Worm (Caenorhabditis elegans) whole organism, L3 larva: ENCODE data around the gene E02C12.9.

Source experiments
- ama-1 ChIP-seq: fragments of 150-350 bp; optimal IDR thresholded peaks from 2 replicates; lab custom pipeline; 2018
- daf-12 ChIP-seq: fragments of 150-350 bp; optimal IDR thresholded peaks from 2 replicates; lab custom pipeline; 2014; ENCODE audit warnings: missing biosample characterization, missing genetic modification reagents, missing genetic modification characterization
- sea-2 ChIP-seq: fragments of 150-350 bp; sonication (generic microtip); optimal IDR thresholded peaks from 4 replicates; lab custom pipeline; 2014; ENCODE audit warnings: missing biosample characterization, missing genetic modification reagents, missing genetic modification characterization

- TF ChIP-seq ama-1 (lab: Kevin White, UChicago) (no peak), daf-12 (tag; lab: Kevin White, UChicago) (no peak), sea-2 (GFP tag; lab: Kevin White, UChicago) (no peak)
Measured at ce11 chrV:9381846-9382363, 6.6 kb upstream of the E02C12.9 start, which contains the start of gene E02C12.12.
